Worm (Caenorhabditis elegans): Measurements from ENCODE around the gene cdc-48.1.

DNA sequence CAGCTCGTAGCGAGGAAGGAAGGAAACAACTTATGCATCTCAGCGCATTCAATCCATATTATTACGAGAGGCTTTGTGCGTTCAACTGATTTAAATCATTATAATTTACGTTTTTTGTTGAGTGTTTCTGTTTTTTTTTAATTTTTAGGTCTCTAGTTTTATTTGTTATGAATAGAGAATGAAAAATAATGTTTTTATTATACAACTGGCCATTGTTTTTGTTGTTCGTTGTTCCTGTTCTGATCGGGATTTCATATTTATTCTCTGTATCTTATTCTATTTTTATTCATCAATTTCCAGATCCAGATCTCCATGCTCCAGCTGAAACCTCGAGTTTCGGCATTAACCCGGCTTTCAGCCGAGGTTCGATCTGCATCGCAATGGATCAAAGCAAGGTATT is 19.1 kb upstream of the cdc-48.1 start, which contains the start of gene mrps-22:
- TF ChIP-seq lsy-2 (tag; optimal IDR thresholded peaks at IDR 0.05) = no peak
- no peak for TF ChIP-seq nhr-129 (tag; optimal IDR thresholded peaks at IDR 0.05)
- no peak for TF ChIP-seq blmp-1 (tag; optimal IDR thresholded peaks at IDR 0.05; ENCODE audit: insufficient read depth)
- no peak for TF ChIP-seq unc-39 (tag; optimal IDR thresholded peaks at IDR 0.05)
- TF ChIP-seq nhr-11 (tag; optimal IDR thresholded peaks at IDR 0.05) = no peak
- no peak for TF ChIP-seq snpc-4 (tag; optimal IDR thresholded peaks at IDR 0.05)
- TF ChIP-seq unc-62 (GFP tag; optimal IDR thresholded peaks at IDR 0.05) = no peak
- no peak for TF ChIP-seq mab-5 (tag; optimal IDR thresholded peaks at IDR 0.05)

All from whole organism, L2 larva.